Worm (Caenorhabditis elegans) whole organism, L4 larva: ENCODE measurements around the gene tag-120.

Source experiments
- F26F4.8 ChIP-seq: fragments of 200-800 bp; sonication (Bioruptor generic); conservative IDR thresholded peaks from 2 replicates; pipeline ENCODE4 v1.3.6; 2022; ENCODE audit warnings: missing genetic modification characterization, missing compliant biosample characterization
- F37D6.2 ChIP-seq: sonication (generic microtip); optimal IDR thresholded peaks from 2 replicates; lab custom pipeline; 2016; ENCODE audit warnings: mild to moderate bottlenecking, missing genetic modification characterization, missing compliant biosample characterization
- F44E2.7 ChIP-seq: fragments of 200-800 bp; sonication (Bioruptor generic); IDR thresholded peaks from 2 replicates; pipeline ENCODE4 v2.1.2; 2022; ENCODE audit warnings: missing genetic modification characterization, missing compliant biosample characterization
- T20F7.1 ChIP-seq: fragments of 200-800 bp; sonication (Bioruptor generic); optimal IDR thresholded peaks from 2 replicates; lab custom pipeline; 2018; ENCODE audit warnings: mild to moderate bottlenecking, missing genetic modification characterization, missing compliant biosample characterization
- ZK546.5 ChIP-seq, 2 experiments: sonication (generic microtip); optimal IDR thresholded peaks; 2 replicates each; lab custom pipeline; 2017; ENCODE audit warnings: missing biosample characterization in 2 of 2, missing genetic modification characterization in 2 of 2
- aha-1 ChIP-seq: fragments of 150-350 bp; peaks from one replicate; lab custom pipeline; 2014; ENCODE audit warnings: missing biosample characterization, missing genetic modification characterization
- ceh-20 ChIP-seq: fragments of 200-800 bp; sonication (Bioruptor generic); IDR thresholded peaks from 2 replicates; pipeline ENCODE4 v1.3.6; 2022; ENCODE audit warnings: missing genetic modification reagents, missing genetic modification characterization, missing compliant biosample characterization
- ceh-44 ChIP-seq: fragments of 200-800 bp; sonication (Bioruptor generic); IDR thresholded peaks from 2 replicates; pipeline ENCODE4 v1.3.6; 2022; ENCODE audit warnings: missing genetic modification reagents, missing genetic modification characterization, missing compliant biosample characterization
- ces-1 ChIP-seq: fragments of 150-350 bp; sonication (generic microtip); optimal IDR thresholded peaks from 4 replicates; lab custom pipeline; 2014; ENCODE audit warnings: missing biosample characterization, missing genetic modification reagents, missing genetic modification characterization
- cey-2 ChIP-seq: sonication (generic microtip); optimal IDR thresholded peaks from 3 replicates; lab custom pipeline; 2017; ENCODE audit warnings: missing genetic modification characterization, mild to moderate bottlenecking, missing compliant biosample characterization, antibody characterized with exemption, borderline replicate concordance; ENCODE audit not compliant: insufficient read depth
- ctbp-1 ChIP-seq: fragments of 200-800 bp; sonication (Bioruptor generic); IDR thresholded peaks from 2 replicates; pipeline ENCODE4 v1.3.6; 2022; ENCODE audit warnings: missing genetic modification reagents, missing genetic modification characterization, missing compliant biosample characterization
- daf-16 ChIP-seq, 3 experiments: sonication (generic microtip); optimal IDR thresholded peaks; 2 replicates each; lab custom pipeline; 2016 to 2017; ENCODE audit warnings: missing genetic modification characterization in 3 of 3, missing genetic modification reagents in 3 of 3, mild to moderate bottlenecking in 2 of 3, missing compliant biosample characterization in 2 of 3, missing biosample characterization in 1 of 3, moderate library complexity in 1 of 3
- daf-8 ChIP-seq: fragments of 200-800 bp; sonication (Bioruptor generic); IDR thresholded peaks from 2 replicates; pipeline ENCODE4 v1.3.6; 2022; ENCODE audit warnings: missing genetic modification characterization, missing compliant biosample characterization
- dmd-6 ChIP-seq: fragments of 200-800 bp; sonication (Bioruptor generic); IDR thresholded peaks from 2 replicates; pipeline ENCODE4 v1.3.6; 2022; ENCODE audit warnings: missing genetic modification reagents, missing genetic modification characterization, missing compliant biosample characterization
- dmd-8 ChIP-seq: fragments of 200-800 bp; sonication (Bioruptor generic); IDR thresholded peaks from 2 replicates; pipeline ENCODE4 v1.3.6; 2022; ENCODE audit warnings: missing genetic modification characterization, missing compliant biosample characterization
- dmd-9 ChIP-seq: fragments of 200-800 bp; sonication (Bioruptor generic); IDR thresholded peaks from 2 replicates; pipeline ENCODE4 v1.3.6; 2022; ENCODE audit warnings: missing genetic modification reagents, missing genetic modification characterization, missing compliant biosample characterization
- dve-1 ChIP-seq: sonication (generic microtip); optimal IDR thresholded peaks from 2 replicates; lab custom pipeline; 2017; ENCODE audit warnings: antibody characterized with exemption, mild to moderate bottlenecking, missing genetic modification characterization, missing compliant biosample characterization; ENCODE audit not compliant: insufficient read depth
- gei-8 ChIP-seq: fragments of 200-800 bp; sonication (Bioruptor generic); optimal IDR thresholded peaks from 2 replicates; lab custom pipeline; 2018; ENCODE audit warnings: mild to moderate bottlenecking, missing genetic modification characterization, missing compliant biosample characterization
- hif-1 ChIP-seq, 2 experiments: sonication (generic microtip); optimal IDR thresholded peaks; 2 replicates each; lab custom pipeline; 2016 to 2017; ENCODE audit warnings: missing compliant biosample characterization in 2 of 2, missing genetic modification characterization in 2 of 2, missing genetic modification reagents in 2 of 2, missing genotype in 2 of 2, mild to moderate bottlenecking in 1 of 2
- hlh-11 ChIP-seq: fragments of 200-800 bp; sonication (Bioruptor generic); optimal IDR thresholded peaks from 2 replicates; lab custom pipeline; 2018; ENCODE audit warnings: mild to moderate bottlenecking, missing genetic modification characterization, missing compliant biosample characterization
- hlh-30 ChIP-seq: sonication (generic microtip); optimal IDR thresholded peaks from 2 replicates; lab custom pipeline; 2017; ENCODE audit warnings: antibody characterized with exemption, mild to moderate bottlenecking, missing genetic modification characterization, missing compliant biosample characterization; ENCODE audit not compliant: insufficient read depth
- hmg-1.1 ChIP-seq: fragments of 200-800 bp; sonication (Bioruptor generic); IDR thresholded peaks from 2 replicates; pipeline ENCODE4 v1.3.6; 2022; ENCODE audit warnings: missing genetic modification reagents, missing genetic modification characterization, missing compliant biosample characterization
- lim-7 ChIP-seq: fragments of 200-800 bp; sonication (Bioruptor generic); IDR thresholded peaks from 2 replicates; pipeline ENCODE4 v1.3.6; 2022; ENCODE audit warnings: missing genetic modification characterization, missing compliant biosample characterization
- lin-1 ChIP-seq: fragments of 200-800 bp; sonication (Bioruptor generic); IDR thresholded peaks from 2 replicates; pipeline ENCODE4 v1.3.6; 2022; ENCODE audit warnings: missing genetic modification reagents, missing genetic modification characterization, missing compliant biosample characterization
- lin-13 ChIP-seq: fragments of 150-350 bp; optimal IDR thresholded peaks from 2 replicates; lab custom pipeline; 2014; ENCODE audit warnings: missing biosample characterization, missing genetic modification reagents, missing genetic modification characterization
- lin-38 ChIP-seq: fragments of 200-800 bp; sonication (Bioruptor generic); IDR thresholded peaks from 2 replicates; pipeline ENCODE4 v1.3.6; 2022; ENCODE audit warnings: missing genetic modification reagents, missing genetic modification characterization, missing compliant biosample characterization
- lsy-2 ChIP-seq, 2 experiments: fragments of 150-350 bp in 1 of 2; sonication (generic microtip) in 1 of 2; optimal IDR thresholded peaks; 2 replicates each; lab custom pipeline; 2014 to 2017; ENCODE audit warnings: missing biosample characterization in 2 of 2, missing genetic modification characterization in 2 of 2
- madf-9 ChIP-seq: fragments of 200-800 bp; sonication (Bioruptor generic); conservative IDR thresholded peaks from 2 replicates; pipeline ENCODE4 v1.3.6; 2022; ENCODE audit warnings: missing genetic modification reagents, missing genetic modification characterization, missing compliant biosample characterization
- mdl-1 ChIP-seq, 2 experiments: fragments of 150-350 bp in 1 of 2; sonication (generic microtip) in 1 of 2; optimal IDR thresholded peaks; 2 replicates each; lab custom pipeline; 2014 to 2017; ENCODE audit warnings: missing biosample characterization in 2 of 2, missing genetic modification characterization in 2 of 2
- mep-1 ChIP-seq: fragments of 150-350 bp; sonication (generic microtip); optimal IDR thresholded peaks from 3 replicates; lab custom pipeline; 2014; ENCODE audit warnings: missing biosample characterization, missing genetic modification characterization
- mes-2 ChIP-seq: sonication (generic microtip); optimal IDR thresholded peaks from 2 replicates; lab custom pipeline; 2016; ENCODE audit warnings: missing genotype, mild to moderate bottlenecking, missing genetic modification characterization, missing compliant biosample characterization; ENCODE audit not compliant: poor library complexity, severe bottlenecking
- mxl-2 ChIP-seq: fragments of 200-800 bp; sonication (Bioruptor generic); conservative IDR thresholded peaks from 2 replicates; pipeline ENCODE4 v1.3.6; 2022; ENCODE audit warnings: missing genetic modification reagents, missing genetic modification characterization, missing compliant biosample characterization
- mxl-3 ChIP-seq: fragments of 200-800 bp; sonication (Bioruptor generic); optimal IDR thresholded peaks from 2 replicates; lab custom pipeline; 2018; ENCODE audit warnings: mild to moderate bottlenecking, missing genetic modification characterization, missing compliant biosample characterization
- nhr-102 ChIP-seq: sonication (generic microtip); optimal IDR thresholded peaks from 2 replicates; lab custom pipeline; 2016; ENCODE audit warnings: mild to moderate bottlenecking, missing genetic modification characterization, moderate library complexity, missing compliant biosample characterization
- nhr-28 ChIP-seq: fragments of 150-350 bp; optimal IDR thresholded peaks from 2 replicates; lab custom pipeline; 2014; ENCODE audit warnings: missing biosample characterization, missing genetic modification characterization
- nhr-41 ChIP-seq: fragments of 200-800 bp; sonication (Bioruptor generic); IDR thresholded peaks from 2 replicates; pipeline ENCODE4 v1.3.6; 2022; ENCODE audit warnings: missing genetic modification reagents, missing genetic modification characterization, missing compliant biosample characterization
- nhr-48 ChIP-seq: sonication (generic microtip); optimal IDR thresholded peaks from 2 replicates; lab custom pipeline; 2016; ENCODE audit warnings: mild to moderate bottlenecking, missing genetic modification characterization, missing compliant biosample characterization
- nhr-6 ChIP-seq: fragments of 150-350 bp; optimal IDR thresholded peaks from 2 replicates; lab custom pipeline; 2014; ENCODE audit warnings: missing biosample characterization, missing genetic modification characterization
- pha-4 ChIP-seq, 2 experiments: fragments of 150-350 bp in 1 of 2; fragments of 200-800 bp in 1 of 2; sonication (Bioruptor generic) in 1 of 2; IDR thresholded peaks in 1 of 2; optimal IDR thresholded peaks in 1 of 2; 2 replicates each; pipeline versions ENCODE4 v1.3.6 to Lab custom; 2014 to 2022; ENCODE audit warnings: missing genetic modification characterization in 2 of 2, missing genetic modification reagents in 2 of 2, missing biosample characterization in 1 of 2, missing compliant biosample characterization in 1 of 2
- pqm-1 ChIP-seq: sonication (generic microtip); optimal IDR thresholded peaks from 2 replicates; lab custom pipeline; 2017; ENCODE audit warnings: missing biosample characterization, missing genetic modification characterization
- rbr-2 ChIP-seq: sonication (generic microtip); optimal IDR thresholded peaks from 2 replicates; lab custom pipeline; 2016; ENCODE audit warnings: missing genotype, missing genetic modification characterization, missing compliant biosample characterization
- saeg-2 ChIP-seq: fragments of 200-800 bp; sonication (Bioruptor generic); IDR thresholded peaks from 2 replicates; pipeline ENCODE4 v1.3.6; 2022; ENCODE audit warnings: missing genetic modification reagents, missing genetic modification characterization, missing compliant biosample characterization
- spr-3 ChIP-seq: fragments of 200-800 bp; sonication (Bioruptor generic); optimal IDR thresholded peaks from 2 replicates; lab custom pipeline; 2018; ENCODE audit warnings: mild to moderate bottlenecking, missing genetic modification characterization, missing compliant biosample characterization
- unc-130 ChIP-seq: sonication (generic microtip); optimal IDR thresholded peaks from 2 replicates; lab custom pipeline; 2016; ENCODE audit warnings: missing genetic modification reagents, missing genetic modification characterization, missing compliant biosample characterization
- unc-39 ChIP-seq: sonication (generic microtip); optimal IDR thresholded peaks from 2 replicates; lab custom pipeline; 2017; ENCODE audit warnings: missing biosample characterization, missing genetic modification characterization
- zfp-3 ChIP-seq: fragments of 200-800 bp; sonication (Bioruptor generic); conservative IDR thresholded peaks from 2 replicates; pipeline ENCODE4 v1.3.6; 2022; ENCODE audit warnings: missing genetic modification reagents, missing genetic modification characterization, missing compliant biosample characterization
- zip-11 ChIP-seq: fragments of 200-800 bp; sonication (Bioruptor generic); IDR thresholded peaks from 2 replicates; pipeline ENCODE4 v1.3.6; 2022; ENCODE audit warnings: missing genetic modification characterization, missing compliant biosample characterization

tag-120 gene

DNA sequence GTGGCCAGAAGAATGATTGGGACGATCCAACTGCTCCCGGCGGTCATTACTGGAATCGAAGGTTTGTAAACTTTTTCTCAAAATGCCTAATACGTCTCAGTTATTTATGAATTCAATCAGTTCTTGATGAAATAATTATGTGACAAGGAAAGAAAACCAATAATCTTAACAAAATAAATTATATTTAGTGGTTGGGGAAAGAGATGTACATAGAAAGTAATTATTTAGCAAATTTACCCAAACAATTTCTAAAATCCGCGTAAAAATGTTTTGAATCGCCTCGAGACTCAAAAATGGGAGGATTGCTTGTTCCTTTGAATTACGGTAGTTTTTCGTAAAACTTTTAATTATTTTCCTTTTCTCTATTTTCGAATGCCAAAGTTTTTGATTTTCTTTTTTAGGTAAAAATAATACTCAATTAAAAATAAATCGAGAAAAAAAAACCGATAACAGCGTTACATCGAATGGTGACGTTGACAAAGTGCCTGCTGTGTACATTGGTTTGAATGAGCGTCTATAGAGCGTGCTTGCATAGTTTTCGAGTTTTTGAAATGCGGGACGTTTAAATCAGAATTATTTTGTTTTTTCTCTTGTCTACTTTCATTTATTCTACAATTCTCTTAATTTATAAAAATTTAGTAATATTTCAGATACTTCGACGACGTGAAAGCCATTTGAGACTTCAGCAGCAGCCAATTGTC lies 20.0 kb upstream of the tag-120 start, which contains the start of the genes aagr-3 and drap-1:
Gene aagr-3, minus strand, starts transcription at position 51 of the 701 bp plus-strand sequence.
Gene drap-1, plus strand, starts transcription at position 645 of the 701 bp plus-strand sequence.
- peak; percentile 63 for TF ChIP-seq T20F7.1
- peak; percentile 57 for TF ChIP-seq nhr-28 (tag; lab: Kevin White, UChicago)
- TF ChIP-seq zip-11 (GFP tag; lab: Robert Waterston, UW) = no peak
- TF ChIP-seq saeg-2 (GFP tag; lab: Robert Waterston, UW) = no peak
- TF ChIP-seq F37D6.2 (tag; lab: Kevin White, UChicago) = no peak
- TF ChIP-seq mdl-1 (tag; optimal IDR thresholded peaks at IDR 0.05; lab: Kevin White, UChicago) = peak in 1 of 2 experiments; percentile 33
- TF ChIP-seq daf-16 (GFP tag; optimal IDR thresholded peaks at IDR 0.05; lab: Kevin White, UChicago) = no peak
- peak; percentile 82 for TF ChIP-seq daf-16 (tag; optimal IDR thresholded peaks at IDR 0.05; lab: Kevin White, UChicago)
- TF ChIP-seq F26F4.8 = no peak
- TF ChIP-seq F44E2.7 (GFP tag; lab: Robert Waterston, UW) = no peak
- no peak for TF ChIP-seq pha-4 (GFP tag; IDR thresholded peaks at IDR 0.05; lab: Robert Waterston, UW)
- TF ChIP-seq pha-4 (tag; optimal IDR thresholded peaks at IDR 0.05; lab: Kevin White, UChicago) = peak; percentile 67
- TF ChIP-seq mes-2 (tag; lab: Kevin White, UChicago) = peak; percentile 67
- peak; percentile 43 for TF ChIP-seq lin-13 (GFP tag; lab: Kevin White, UChicago)
- peak; percentile 65 for TF ChIP-seq dve-1
- TF ChIP-seq lin-1 (GFP tag; lab: Robert Waterston, UW) = no peak
- TF ChIP-seq ceh-44 (GFP tag; lab: Robert Waterston, UW) = no peak
- TF ChIP-seq aha-1 (tag; lab: Kevin White, UChicago) = peak; percentile 78
- peak; percentile 84 for TF ChIP-seq nhr-6
- peak in 1 of 2 experiments; percentile 89 for TF ChIP-seq lsy-2 (tag; optimal IDR thresholded peaks at IDR 0.05; lab: Kevin White, UChicago)
- TF ChIP-seq gei-8 = no peak
- TF ChIP-seq ZK546.5 (tag; optimal IDR thresholded peaks at IDR 0.05; lab: Kevin White, UChicago) = no peak
- no peak for TF ChIP-seq nhr-41
- TF ChIP-seq daf-8 = no peak
- TF ChIP-seq cey-2 (tag; lab: Kevin White, UChicago) = no peak
- no peak for TF ChIP-seq dmd-8 (GFP tag; lab: Robert Waterston, UW)
- no peak for TF ChIP-seq unc-130
- peak; percentile 74 for TF ChIP-seq hlh-30 (tag; lab: Kevin White, UChicago)
- TF ChIP-seq pqm-1 (tag; lab: Kevin White, UChicago) = peak; percentile 27
- TF ChIP-seq dmd-9 (GFP tag; lab: Robert Waterston, UW) = no peak
- TF ChIP-seq zfp-3 (GFP tag; lab: Robert Waterston, UW) = no peak
- TF ChIP-seq rbr-2 = peak; percentile 34
- no peak for TF ChIP-seq mxl-2
- peak; percentile 40; the same call in 1 of the 2 replicates for TF ChIP-seq dmd-6 (GFP tag; lab: Robert Waterston, UW)
- peak in 1 of 2 experiments; percentile 40 for TF ChIP-seq hif-1 (tag; optimal IDR thresholded peaks at IDR 0.05; lab: Kevin White, UChicago)
- no peak for TF ChIP-seq lim-7 (GFP tag; lab: Robert Waterston, UW)
- peak; percentile 77 for TF ChIP-seq mep-1 (tag; lab: Kevin White, UChicago)
- TF ChIP-seq hlh-11 (tag; lab: Kevin White, UChicago) = peak; percentile 62
- TF ChIP-seq mxl-3 (GFP tag; lab: Kevin White, UChicago) = no peak
- no peak for TF ChIP-seq madf-9 (GFP tag; lab: Robert Waterston, UW)
- TF ChIP-seq hmg-1.1 (GFP tag; lab: Robert Waterston, UW) = peak; percentile 39; the same call in 1 of the 2 replicates
- TF ChIP-seq nhr-48 (tag; lab: Kevin White, UChicago) = no peak
- peak; percentile 10 for TF ChIP-seq nhr-102 (tag; lab: Kevin White, UChicago)
- TF ChIP-seq lin-38 = peak; percentile 78
- TF ChIP-seq spr-3 (GFP tag; lab: Kevin White, UChicago) = no peak
- TF ChIP-seq ctbp-1 (GFP tag; lab: Robert Waterston, UW) = 0 out of 2 replicates have a peak, but pooled peaks have one; percentile 34
- TF ChIP-seq ceh-20 (GFP tag; lab: Robert Waterston, UW) = no peak
- no peak for TF ChIP-seq ces-1 (GFP tag; lab: Kevin White, UChicago)
- TF ChIP-seq unc-39 (tag; lab: Kevin White, UChicago) = no peak
